Fruit fly (Drosophila melanogaster) whole organism, prepupa: ENCODE measurements around the gene Tim9b.

Experiments used
- CG11762 ChIP-seq: fragments of 200-800 bp; sonication (Bioruptor generic); optimal IDR thresholded peaks from 3 replicates; lab custom pipeline; 2016; ENCODE audit warnings: missing biosample characterization, missing genetic modification characterization; ENCODE audit not compliant: insufficient read depth
- CG34406 ChIP-seq: fragments of 200-800 bp; sonication (Bioruptor generic); optimal IDR thresholded peaks from 3 replicates; lab custom pipeline; 2016; ENCODE audit warnings: missing biosample characterization, missing genetic modification characterization
- Eip78C ChIP-seq: fragments of 200-800 bp; sonication (Bioruptor generic); peaks from one replicate; lab custom pipeline; 2016; ENCODE audit warnings: missing biosample characterization, missing genetic modification characterization
- Ets21C ChIP-seq: fragments of 200-800 bp; sonication (Bioruptor generic); optimal IDR thresholded peaks from 3 replicates; lab custom pipeline; 2016; ENCODE audit warnings: missing biosample characterization, missing genetic modification characterization
- Gug ChIP-seq: fragments of 200-800 bp; sonication (Bioruptor generic); IDR thresholded peaks from 2 replicates; pipeline ENCODE4 v1.3.6; 2022; ENCODE audit warnings: missing biosample characterization, missing genetic modification characterization
- dsx ChIP-seq: fragments of 200-800 bp; optimal IDR thresholded peaks from 3 replicates; lab custom pipeline; 2019; ENCODE audit warnings: missing biosample characterization, mild to moderate bottlenecking, missing genetic modification characterization, moderate library complexity; ENCODE audit not compliant: poor library complexity, severe bottlenecking
- topi ChIP-seq: fragments of 200-800 bp; sonication (Bioruptor generic); optimal IDR thresholded peaks from 3 replicates; lab custom pipeline; 2016; ENCODE audit warnings: missing biosample characterization, missing genetic modification characterization

DNA sequence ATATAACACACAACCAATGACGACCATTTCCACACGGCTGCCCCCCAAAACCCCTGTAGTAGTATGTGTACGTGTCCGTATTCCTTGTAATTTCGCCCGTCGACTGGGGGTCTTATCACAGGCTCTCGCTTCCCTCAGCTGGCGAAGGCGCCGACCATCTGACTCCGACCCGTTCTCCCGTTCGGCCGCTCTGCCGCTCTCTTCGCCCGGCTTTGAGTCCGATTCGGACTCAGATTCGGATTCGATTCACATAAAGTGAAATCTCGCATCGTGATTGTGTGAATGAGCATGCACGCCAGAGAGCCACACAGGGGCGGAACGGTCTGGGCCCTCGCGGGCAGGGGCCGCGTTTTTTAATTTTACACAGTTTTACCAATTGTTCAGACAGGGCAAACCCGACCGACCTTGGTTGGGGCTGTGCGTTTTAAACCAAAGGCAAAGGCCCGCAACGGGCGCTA is 47.4 kb upstream of the Tim9b start:
- peak; percentile 71 for TF ChIP-seq Eip78C
- TF ChIP-seq CG11762 (GFP tag; lab: Kevin White, UChicago): no peak
- peak; percentile 27 for TF ChIP-seq dsx (GFP tag; lab: Kevin White, UChicago)
- peak; percentile 26 for TF ChIP-seq topi
- TF ChIP-seq Ets21C (GFP tag; lab: Kevin White, UChicago): peak; percentile 11
- peak; percentile 32; the same call in 1 of the 2 replicates for TF ChIP-seq Gug (GFP tag; lab: Robert Waterston, UW)
- no peak for TF ChIP-seq CG34406 (GFP tag; lab: Kevin White, UChicago)
